Worm (Caenorhabditis elegans): ENCODE measurements around the gene srx-108.

DNA sequence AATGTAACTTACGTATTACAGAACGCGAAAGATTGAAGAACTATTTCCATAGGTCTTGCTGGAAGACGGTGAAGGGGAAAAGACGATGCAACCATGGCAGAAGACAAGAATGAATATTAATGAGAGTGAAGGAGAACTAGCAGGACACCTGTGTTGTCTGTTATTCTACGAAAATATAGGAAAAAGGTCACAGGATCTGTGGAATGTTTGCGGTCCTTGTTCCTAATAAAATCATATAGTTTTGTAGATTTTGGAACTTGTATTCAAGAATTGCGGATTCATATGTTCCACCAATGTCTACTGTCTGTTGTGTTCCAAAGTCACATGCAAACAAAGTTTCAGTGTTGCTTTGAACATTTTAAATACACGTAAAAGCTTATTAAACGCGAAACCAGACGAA lies 46.8 kb downstream of the srx-108 start, which contains the start of gene sdz-11:
- TF ChIP-seq ceh-30 (tag; optimal IDR thresholded peaks at IDR 0.05) (no peak), pros-1 (tag; optimal IDR thresholded peaks at IDR 0.05) (no peak), madf-2 (tag; optimal IDR thresholded peaks at IDR 0.05) (no peak), sdc-2 (tag; optimal IDR thresholded peaks at IDR 0.05) (no peak), pqm-1 (tag; optimal IDR thresholded peaks at IDR 0.05) (no peak), fkh-10 (GFP tag; optimal IDR thresholded peaks at IDR 0.05) (no peak)
